Fruit fly (Drosophila melanogaster) whole organism, embryonic: Measurements from ENCODE around the gene scpr-A.
A peak's percentile ranks its signal among the peaks of the same experiment; 100 is the strongest.

Experiments
- CG13287 ChIP-seq: fragments of 200-800 bp; sonication (Bioruptor generic); IDR thresholded peaks from 2 replicates; pipeline ENCODE4 v1.3.6; 2022; ENCODE audit warnings: missing biosample characterization, missing genetic modification characterization; ENCODE audit not compliant: partially characterized antibody
- CG13624 ChIP-seq: fragments of 200-800 bp; sonication (Bioruptor generic); optimal IDR thresholded peaks from 2 replicates; lab custom pipeline; 2016; ENCODE audit warnings: missing biosample characterization, missing genetic modification characterization
- CG14014 ChIP-seq: fragments of 200-800 bp; sonication (Bioruptor generic); IDR thresholded peaks from 2 replicates; pipeline ENCODE4 v1.3.6; 2022; ENCODE audit warnings: missing biosample characterization, missing genetic modification characterization
- CG14667 ChIP-seq: fragments of 200-800 bp; sonication (Bioruptor generic); IDR thresholded peaks from 2 replicates; pipeline ENCODE4 v1.3.6; 2022; ENCODE audit warnings: missing biosample characterization, missing genetic modification characterization
- CG1603 ChIP-seq: fragments of 200-800 bp; sonication (Bioruptor generic); optimal IDR thresholded peaks from 2 replicates; lab custom pipeline; 2019; ENCODE audit warnings: missing biosample characterization, mild to moderate bottlenecking, missing genetic modification characterization, moderate library complexity
- CG17186 ChIP-seq: fragments of 200-800 bp; sonication (Bioruptor generic); optimal IDR thresholded peaks from 3 replicates; lab custom pipeline; 2017; ENCODE audit warnings: missing biosample characterization, missing genetic modification reagents, missing genetic modification characterization
- CG18262 ChIP-seq: fragments of 200-800 bp; optimal IDR thresholded peaks from 3 replicates; lab custom pipeline; 2019; ENCODE audit warnings: missing biosample characterization, mild to moderate bottlenecking, missing genetic modification characterization, moderate library complexity
- CG1832 ChIP-seq: fragments of 200-800 bp; sonication (Bioruptor generic); optimal IDR thresholded peaks from 2 replicates; lab custom pipeline; 2017; ENCODE audit warnings: missing biosample characterization, mild to moderate bottlenecking, missing genetic modification characterization, inconsistent platforms
- CG2120 ChIP-seq: fragments of 200-800 bp; sonication (Bioruptor generic); optimal IDR thresholded peaks from 3 replicates; lab custom pipeline; 2016; ENCODE audit warnings: missing biosample characterization, missing genetic modification characterization
- CG30020 ChIP-seq: fragments of 200-800 bp; optimal IDR thresholded peaks from 2 replicates; lab custom pipeline; 2019; ENCODE audit warnings: missing biosample characterization, mild to moderate bottlenecking, missing genetic modification characterization, moderate library complexity
- CG34376 ChIP-seq: fragments of 200-800 bp; sonication (Bioruptor generic); optimal IDR thresholded peaks from 2 replicates; lab custom pipeline; 2018; ENCODE audit warnings: missing biosample characterization, mild to moderate bottlenecking, missing genetic modification characterization
- CG3995 ChIP-seq: fragments of 200-800 bp; sonication (Bioruptor generic); optimal IDR thresholded peaks from 3 replicates; lab custom pipeline; 2016; ENCODE audit warnings: missing biosample characterization, missing genetic modification characterization
- CG43689 ChIP-seq: fragments of 200-800 bp; sonication (Bioruptor generic); IDR thresholded peaks from 2 replicates; pipeline ENCODE4 v1.3.6; 2022; ENCODE audit warnings: missing biosample characterization, missing genetic modification characterization
- CG4707 ChIP-seq: fragments of 200-800 bp; sonication (Bioruptor generic); optimal IDR thresholded peaks from 2 replicates; lab custom pipeline; 2018; ENCODE audit warnings: missing biosample characterization, mild to moderate bottlenecking, missing genetic modification characterization, moderate library complexity
- CG4730 ChIP-seq: fragments of 200-800 bp; sonication (Bioruptor generic); IDR thresholded peaks from 2 replicates; pipeline ENCODE4 v1.3.6; 2022; ENCODE audit warnings: missing biosample characterization, missing genetic modification characterization
- CG6813 ChIP-seq: fragments of 200-800 bp; sonication (Bioruptor generic); optimal IDR thresholded peaks from 2 replicates; lab custom pipeline; 2017; ENCODE audit warnings: missing biosample characterization, missing genetic modification characterization, mild to moderate bottlenecking, moderate library complexity, missing genetic modification reagents
- CG7357 ChIP-seq: fragments of 200-800 bp; sonication (Bioruptor generic); IDR thresholded peaks from 3 replicates; pipeline ENCODE4 v1.3.6; 2022; ENCODE audit warnings: missing biosample characterization, missing genetic modification characterization
- CG8359 ChIP-seq: fragments of 200-800 bp; sonication (Bioruptor generic); optimal IDR thresholded peaks from 2 replicates; lab custom pipeline; 2017; ENCODE audit warnings: missing biosample characterization, mild to moderate bottlenecking, missing genetic modification characterization, borderline replicate concordance
- CG9437 ChIP-seq: fragments of 200-800 bp; sonication (Bioruptor generic); optimal IDR thresholded peaks from 2 replicates; lab custom pipeline; 2018; ENCODE audit warnings: missing biosample characterization, mild to moderate bottlenecking, missing genetic modification characterization
- D19A ChIP-seq: fragments of 200-800 bp; optimal IDR thresholded peaks from 3 replicates; lab custom pipeline; 2019; ENCODE audit warnings: missing biosample characterization, mild to moderate bottlenecking, missing genetic modification characterization, moderate library complexity
- E2f1 ChIP-seq: fragments of 200-800 bp; sonication (Bioruptor generic); IDR thresholded peaks from 2 replicates; pipeline ENCODE4 v1.3.6; 2022; ENCODE audit warnings: missing biosample characterization, missing genetic modification characterization
- Hr78 ChIP-seq, 2 experiments: fragments of 200-800 bp in 1 of 2; fragments of >200 bp in 1 of 2; sonication (Bioruptor generic) in 1 of 2; optimal IDR thresholded peaks; 2 replicates each; lab custom pipeline; 2017 to 2019; ENCODE audit warnings: missing biosample characterization in 2 of 2, missing genetic modification characterization in 2 of 2, mild to moderate bottlenecking in 1 of 2, moderate library complexity in 1 of 2
- Lhr ChIP-seq: fragments of 200-800 bp; sonication (Bioruptor generic); optimal IDR thresholded peaks from 3 replicates; lab custom pipeline; 2017; ENCODE audit warnings: mild to moderate bottlenecking, missing biosample characterization, missing genetic modification reagents, missing genetic modification characterization
- MBD-R2 ChIP-seq: fragments of 200-800 bp; sonication (Bioruptor generic); IDR thresholded peaks from 2 replicates; pipeline ENCODE4 v1.3.6; 2022; ENCODE audit warnings: missing biosample characterization, missing genetic modification characterization
- MTF-1 ChIP-seq: fragments of 200-800 bp; sonication (Bioruptor generic); optimal IDR thresholded peaks from 2 replicates; lab custom pipeline; 2018; ENCODE audit warnings: missing biosample characterization, mild to moderate bottlenecking, missing genetic modification characterization, borderline replicate concordance
- NC2α ChIP-seq: fragments of 200-800 bp; sonication (Bioruptor generic); optimal IDR thresholded peaks from 2 replicates; lab custom pipeline; 2016; ENCODE audit warnings: missing biosample characterization, missing genetic modification characterization
- NK7.1 ChIP-seq: fragments of 200-800 bp; sonication (Bioruptor generic); optimal IDR thresholded peaks from 3 replicates; lab custom pipeline; 2016; ENCODE audit warnings: missing biosample characterization, missing genetic modification characterization
- PHDP ChIP-seq: fragments of 200-800 bp; sonication (Bioruptor generic); optimal IDR thresholded peaks from 3 replicates; lab custom pipeline; 2018; ENCODE audit warnings: missing biosample characterization, mild to moderate bottlenecking, missing genetic modification characterization, moderate library complexity
- Tbp ChIP-seq: fragments of >200 bp; optimal IDR thresholded peaks from 2 replicates; lab custom pipeline; 2018; ENCODE audit warnings: missing biosample characterization, missing genetic modification characterization
- Vsx1 ChIP-seq: fragments of 200-800 bp; sonication (Bioruptor generic); optimal IDR thresholded peaks from 2 replicates; lab custom pipeline; 2017; ENCODE audit warnings: missing biosample characterization, mild to moderate bottlenecking, missing genetic modification characterization, missing genetic modification reagents
- Xbp1 ChIP-seq: fragments of 200-800 bp; sonication (Bioruptor generic); optimal IDR thresholded peaks from 3 replicates; lab custom pipeline; 2016; ENCODE audit warnings: missing biosample characterization, mild to moderate bottlenecking, missing genetic modification characterization
- amos ChIP-seq: fragments of 200-800 bp; sonication (Bioruptor generic); IDR thresholded peaks from 2 replicates; pipeline ENCODE4 v1.3.6; 2022; ENCODE audit warnings: missing biosample characterization, missing genetic modification characterization; ENCODE audit not compliant: partially characterized antibody
- aop ChIP-seq: fragments of 200-800 bp; sonication (Bioruptor generic); IDR thresholded peaks from 2 replicates; pipeline ENCODE4 v1.3.6; 2022; ENCODE audit warnings: missing biosample characterization, missing genetic modification characterization
- bab2 ChIP-seq: fragments of 200-800 bp; sonication (Bioruptor generic); optimal IDR thresholded peaks from 2 replicates; lab custom pipeline; 2016; ENCODE audit warnings: missing biosample characterization, missing genetic modification characterization
- bowl ChIP-seq: fragments of 200-800 bp; sonication (Bioruptor generic); IDR thresholded peaks from 2 replicates; pipeline ENCODE4 v1.3.6; 2022; ENCODE audit warnings: missing biosample characterization, missing genetic modification characterization
- cas ChIP-seq: fragments of 200-800 bp; sonication (Bioruptor generic); IDR thresholded peaks from 2 replicates; pipeline ENCODE4 v1.3.6; 2022; ENCODE audit warnings: missing biosample characterization, missing genetic modification characterization
- cato ChIP-seq: fragments of 200-800 bp; sonication (Bioruptor generic); optimal IDR thresholded peaks from 2 replicates; lab custom pipeline; 2016; ENCODE audit warnings: missing biosample characterization, missing genetic modification characterization, borderline replicate concordance
- chinmo ChIP-seq: fragments of 200-800 bp; sonication (Bioruptor generic); IDR thresholded peaks from 4 replicates; pipeline ENCODE4 v1.3.6; 2022; ENCODE audit warnings: missing biosample characterization, missing genetic modification characterization; ENCODE audit not compliant: partially characterized antibody
- fu2 ChIP-seq: fragments of 200-800 bp; sonication (Bioruptor generic); optimal IDR thresholded peaks from 2 replicates; lab custom pipeline; 2016; ENCODE audit warnings: missing biosample characterization, missing genetic modification characterization
- hth ChIP-seq: fragments of >200 bp; optimal IDR thresholded peaks from 2 replicates; lab custom pipeline; 2017; ENCODE audit warnings: inconsistent platforms
- pzg ChIP-seq: fragments of 200-800 bp; sonication (Bioruptor generic); optimal IDR thresholded peaks from 3 replicates; lab custom pipeline; 2018; ENCODE audit warnings: missing biosample characterization, mild to moderate bottlenecking, missing genetic modification characterization, moderate library complexity
- ranshi ChIP-seq: fragments of 200-800 bp; sonication (Bioruptor generic); IDR thresholded peaks from 2 replicates; pipeline ENCODE4 v1.3.6; 2022; ENCODE audit warnings: missing biosample characterization, missing genetic modification characterization
- repo ChIP-seq: fragments of 200-800 bp; sonication (Bioruptor generic); optimal IDR thresholded peaks from 2 replicates; lab custom pipeline; 2016; ENCODE audit warnings: missing biosample characterization, missing genetic modification characterization
- sc ChIP-seq, 3 experiments: fragments of >200 bp in 2 of 3; fragments of 200-800 bp in 1 of 3; sonication (Bioruptor generic) in 1 of 3; optimal IDR thresholded peaks; 2 replicates in 2 of 3; 3 replicates in 1 of 3; lab custom pipeline; 2017; ENCODE audit warnings: mild to moderate bottlenecking in 1 of 3, missing biosample characterization in 1 of 3, missing genetic modification characterization in 1 of 3, missing genetic modification reagents in 1 of 3
- sens-2 ChIP-seq: fragments of 200-800 bp; sonication (Bioruptor generic); IDR thresholded peaks from 2 replicates; pipeline ENCODE4 v1.3.6; 2022; ENCODE audit warnings: missing biosample characterization, missing genetic modification characterization
- slbo ChIP-seq: fragments of 200-800 bp; sonication (Bioruptor generic); IDR thresholded peaks from 2 replicates; pipeline ENCODE4 v1.3.6; 2022; ENCODE audit warnings: missing biosample characterization, missing genetic modification characterization
- slou ChIP-seq: fragments of 200-800 bp; sonication (Bioruptor generic); optimal IDR thresholded peaks from 3 replicates; lab custom pipeline; 2016; ENCODE audit warnings: missing biosample characterization, missing genetic modification characterization
- sqz ChIP-seq: fragments of 200-800 bp; sonication (Bioruptor generic); optimal IDR thresholded peaks from 3 replicates; lab custom pipeline; 2018; ENCODE audit warnings: missing biosample characterization, mild to moderate bottlenecking, missing genetic modification characterization
- ttk ChIP-seq: fragments of 200-800 bp; sonication (Bioruptor generic); IDR thresholded peaks from 2 replicates; pipeline ENCODE4 v2.1.2; 2022; ENCODE audit warnings: missing biosample characterization, missing genetic modification characterization

Gene scpr-A

DNA sequence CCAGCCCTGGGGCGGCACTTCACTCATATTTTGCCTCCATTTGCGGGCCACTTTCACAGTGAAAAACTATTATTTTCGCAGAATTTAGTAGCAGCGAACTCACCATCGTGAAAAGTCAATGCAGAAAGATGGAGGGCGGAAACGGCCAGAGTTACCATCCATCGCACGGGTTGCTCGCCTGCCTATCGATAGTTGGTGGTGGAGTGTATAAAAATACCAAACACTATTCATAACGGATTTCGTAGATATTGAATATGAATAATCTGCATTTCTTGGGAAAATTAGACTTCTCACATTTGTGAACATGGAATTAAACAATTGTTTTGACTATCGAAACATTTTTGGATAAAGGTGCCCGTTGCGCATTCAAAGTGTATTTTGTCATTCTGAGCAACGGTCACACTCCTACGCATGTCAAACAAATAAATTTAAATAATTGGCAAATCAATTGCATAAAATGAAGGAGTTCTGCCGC lies 24.8 kb upstream of the scpr-A start, which contains the start of the genes RpS25 and CG4820 (continued):
- TF ChIP-seq CG4707 (GFP tag; lab: Kevin White, UChicago) (peak; percentile 89), hth (lab: Kevin White, UChicago) (no peak), ttk (GFP tag; lab: Robert Waterston, UW) (peak; percentile 85), Vsx1 (peak; percentile 90), CG17186 (GFP tag; lab: Kevin White, UChicago) (peak; percentile 98), CG7357 (0 out of 3 replicates have a peak, but pooled peaks have one; percentile 31), MBD-R2 (GFP tag; lab: Robert Waterston, UW) (peak; percentile 91), MTF-1 (GFP tag; lab: Kevin White, UChicago) (peak; percentile 96), NC2α (peak; percentile 84), bowl (GFP tag; lab: Robert Waterston, UW) (peak; percentile 71), CG13287 (GFP tag; lab: Robert Waterston, UW) (peak; percentile 91), Lhr (peak; percentile 90), CG2120 (peak; percentile 78), CG9437 (peak; percentile 82), repo (peak; percentile 92), CG30020 (peak; percentile 84), E2f1 (GFP tag; lab: Robert Waterston, UW) (peak; percentile 78), CG13624 (GFP tag; lab: Kevin White, UChicago) (peak; percentile 96), Xbp1 (GFP tag; lab: Kevin White, UChicago) (peak; percentile 89), CG1832 (GFP tag; lab: Kevin White, UChicago) (no peak), CG14014 (GFP tag; lab: Robert Waterston, UW) (peak; percentile 79), aop (0 out of 2 replicates have a peak, but pooled peaks have one; percentile 15), sc (optimal IDR thresholded peaks at IDR 0.05; lab: Kevin White, UChicago) (no peak), sc (GFP tag; optimal IDR thresholded peaks at IDR 0.05; lab: Kevin White, UChicago) (peak; percentile 86), Hr78 (GFP tag; optimal IDR thresholded peaks at IDR 0.05; lab: Kevin White, UChicago) (peak in 1 of 2 experiments; percentile 27), pzg (GFP tag; lab: Kevin White, UChicago) (peak; percentile 98), bab2 (GFP tag; lab: Kevin White, UChicago) (peak; percentile 75), CG4730 (GFP tag; lab: Robert Waterston, UW) (peak; percentile 75), CG43689 (peak; percentile 79), sqz (peak; percentile 91), CG1603 (tag; lab: Kevin White, UChicago) (peak; percentile 97), D19A (tag; lab: Kevin White, UChicago) (peak; percentile 65), sens-2 (peak; percentile 89), CG34376 (peak; percentile 99), CG8359 (peak; percentile 84), CG3995 (GFP tag; lab: Kevin White, UChicago) (peak; percentile 79), NK7.1 (GFP tag; lab: Kevin White, UChicago) (peak; percentile 88), slbo (GFP tag; lab: Robert Waterston, UW) (peak; percentile 86), slou (GFP tag; lab: Kevin White, UChicago) (peak; percentile 88), amos (peak; percentile 89), cas (GFP tag; lab: Robert Waterston, UW) (peak; percentile 69), Tbp (GFP tag; lab: Kevin White, UChicago) (peak; percentile 55), cato (peak; percentile 82), PHDP (peak; percentile 91), CG6813 (GFP tag; lab: Kevin White, UChicago) (peak; percentile 92), fu2 (peak; percentile 90), CG18262 (peak; percentile 81), CG14667 (GFP tag; lab: Robert Waterston, UW) (peak; percentile 65; the same call in 1 of the 2 replicates), chinmo (GFP tag; lab: Robert Waterston, UW) (no peak), ranshi (GFP tag; lab: Robert Waterston, UW) (peak; percentile 78)
